Worm (Caenorhabditis elegans) whole organism, young adult: Measurements from ENCODE around the gene F43G6.4.

ENCODE experiments used
- B0261.1 ChIP-seq: sonication (generic microtip); optimal IDR thresholded peaks from 2 replicates; lab custom pipeline; 2016; ENCODE audit warnings: mild to moderate bottlenecking, missing genetic modification characterization, moderate library complexity, missing compliant biosample characterization
- F52B5.7 ChIP-seq: sonication (generic microtip); optimal IDR thresholded peaks from 2 replicates; lab custom pipeline; 2016; ENCODE audit warnings: mild to moderate bottlenecking, missing genetic modification characterization, missing compliant biosample characterization
- ceh-27 ChIP-seq: fragments of 200-800 bp; sonication (Bioruptor generic); optimal IDR thresholded peaks from 2 replicates; lab custom pipeline; 2018; ENCODE audit warnings: mild to moderate bottlenecking, missing genetic modification characterization, moderate library complexity, missing compliant biosample characterization
- ets-4 ChIP-seq: fragments of 200-800 bp; sonication (Bioruptor generic); optimal IDR thresholded peaks from 2 replicates; lab custom pipeline; 2018; ENCODE audit warnings: mild to moderate bottlenecking, missing genetic modification characterization, missing compliant biosample characterization
- hrde-1 ChIP-seq: sonication (generic microtip); optimal IDR thresholded peaks from 2 replicates; lab custom pipeline; 2016; ENCODE audit warnings: missing genetic modification characterization, mild to moderate bottlenecking, missing compliant biosample characterization, moderate library complexity, missing genotype, missing genetic modification reagents, borderline replicate concordance
- hsf-1 ChIP-seq: fragments of 200-800 bp; sonication (Bioruptor generic); IDR thresholded peaks from 2 replicates; pipeline ENCODE4 v1.3.6; 2022; ENCODE audit warnings: missing genetic modification reagents, missing genetic modification characterization, missing compliant biosample characterization
- lin-40 ChIP-seq: sonication (generic microtip); optimal IDR thresholded peaks from 2 replicates; lab custom pipeline; 2016; ENCODE audit warnings: missing genetic modification characterization, mild to moderate bottlenecking, missing compliant biosample characterization, missing genotype, missing genetic modification reagents
- pha-4 ChIP-seq: fragments of 150-350 bp; sonication (generic microtip); optimal IDR thresholded peaks from 2 replicates; lab custom pipeline; 2014; ENCODE audit warnings: missing biosample characterization, missing genetic modification reagents, missing genetic modification characterization
- rec-8 ChIP-seq, 2 experiments: sonication (generic microtip); optimal IDR thresholded peaks; 2 replicates each; lab custom pipeline; 2016; ENCODE audit warnings: mild to moderate bottlenecking in 2 of 2, missing genetic modification characterization in 2 of 2, missing genetic modification reagents in 2 of 2, missing genotype in 2 of 2, missing biosample characterization in 1 of 2, missing compliant biosample characterization in 1 of 2, moderate library complexity in 1 of 2
- snpc-4 ChIP-seq, 5 experiments: fragments of 150-350 bp in 1 of 5; sonication (generic microtip) in 4 of 5; optimal IDR thresholded peaks; 2 replicates each; lab custom pipeline; 2014 to 2018; ENCODE audit warnings: missing genetic modification characterization in 5 of 5, missing biosample characterization in 3 of 5, antibody characterized with exemption in 2 of 5, mild to moderate bottlenecking in 2 of 5, missing compliant biosample characterization in 2 of 5, missing genotype in 2 of 5, moderate library complexity in 2 of 5, missing genetic modification reagents in 1 of 5
- sptf-2 ChIP-seq: fragments of 200-800 bp; sonication (Bioruptor generic); optimal IDR thresholded peaks from 2 replicates; lab custom pipeline; 2018; ENCODE audit warnings: mild to moderate bottlenecking, missing genetic modification characterization, missing compliant biosample characterization
- tbp1 ChIP-seq: fragments of 200-800 bp; sonication (Bioruptor generic); optimal IDR thresholded peaks from 2 replicates; lab custom pipeline; 2018; ENCODE audit warnings: mild to moderate bottlenecking, missing genetic modification characterization, missing compliant biosample characterization
- unc-62 ChIP-seq: fragments of 150-350 bp; optimal IDR thresholded peaks from 2 replicates; lab custom pipeline; 2014; ENCODE audit warnings: missing biosample characterization, missing genetic modification reagents, missing genetic modification characterization

DNA sequence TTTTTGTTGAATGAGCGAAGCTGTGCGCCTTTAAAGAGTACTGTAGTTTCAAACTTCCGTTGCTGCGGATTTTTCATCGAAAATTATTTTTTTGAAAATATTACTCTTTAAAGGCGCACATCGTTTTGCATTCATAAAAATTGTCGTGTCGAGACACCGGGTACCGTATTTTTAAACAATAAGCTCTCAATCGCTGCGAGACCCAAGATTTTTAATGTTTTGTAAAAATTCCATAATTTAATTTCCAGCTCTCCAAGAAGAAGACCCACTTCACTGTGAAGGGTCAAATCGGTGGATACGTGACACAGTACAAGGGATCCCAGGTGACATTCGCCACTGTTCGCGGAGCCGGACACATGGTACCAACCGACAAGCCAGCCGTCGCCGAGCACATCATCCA lies 48.2 kb upstream of the F43G6.4 start:
- TF ChIP-seq hsf-1 (GFP tag; lab: Robert Waterston, UW): no peak
- no peak for TF ChIP-seq unc-62 (GFP tag; lab: Kevin White, UChicago)
- no peak for TF ChIP-seq F52B5.7
- no peak for TF ChIP-seq sptf-2 (GFP tag; lab: Kevin White, UChicago)
- TF ChIP-seq ets-4 (GFP tag; lab: Kevin White, UChicago): no peak
- no peak for TF ChIP-seq tbp1
- TF ChIP-seq ceh-27: no peak
- TF ChIP-seq rec-8 (tag; optimal IDR thresholded peaks at IDR 0.05; lab: Kevin White, UChicago): peak in 1 of 2 experiments; percentile 26
- no peak for TF ChIP-seq lin-40
- TF ChIP-seq snpc-4 (GFP tag; optimal IDR thresholded peaks at IDR 0.05; lab: Kevin White, UChicago): no peak
- no peak for TF ChIP-seq snpc-4 (tag; optimal IDR thresholded peaks at IDR 0.05; lab: Kevin White, UChicago)
- no peak for TF ChIP-seq B0261.1 (tag; lab: Kevin White, UChicago)
- no peak for TF ChIP-seq pha-4
- no peak for TF ChIP-seq hrde-1
